Worm (Caenorhabditis elegans) whole organism, early embryonic: Measurements from ENCODE around the gene cisd-1.

Experiments
- ama-1 ChIP-seq: fragments of 150-350 bp; optimal IDR thresholded peaks from 2 replicates; lab custom pipeline; 2014
- ceh-13 ChIP-seq: fragments of 200-800 bp; sonication (Bioruptor generic); optimal IDR thresholded peaks from 2 replicates; lab custom pipeline; 2018; ENCODE audit warnings: mild to moderate bottlenecking, missing genetic modification characterization, missing compliant biosample characterization
- ceh-36 ChIP-seq: sonication (generic microtip); optimal IDR thresholded peaks from 2 replicates; lab custom pipeline; 2016; ENCODE audit warnings: missing genetic modification characterization, inconsistent platforms, missing compliant biosample characterization
- flt-1 ChIP-seq: fragments of 200-800 bp; sonication (Bioruptor generic); IDR thresholded peaks from 2 replicates; pipeline ENCODE4 v1.3.6; 2022; ENCODE audit warnings: missing genetic modification characterization, missing compliant biosample characterization
- hmbx-1 ChIP-seq: sonication (generic microtip); optimal IDR thresholded peaks from 2 replicates; lab custom pipeline; 2016; ENCODE audit warnings: mild to moderate bottlenecking, missing genetic modification characterization, missing compliant biosample characterization
- hnd-1 ChIP-seq: sonication (generic microtip); optimal IDR thresholded peaks from 2 replicates; lab custom pipeline; 2016; ENCODE audit warnings: missing genetic modification characterization, missing compliant biosample characterization
- pes-1 ChIP-seq: fragments of 200-800 bp; sonication (Bioruptor generic); IDR thresholded peaks from 2 replicates; pipeline ENCODE4 v1.3.6; 2022; ENCODE audit warnings: missing genetic modification reagents, missing genetic modification characterization, missing compliant biosample characterization
- scrt-1 ChIP-seq: fragments of 200-800 bp; sonication (Bioruptor generic); IDR thresholded peaks from 2 replicates; pipeline ENCODE4 v1.3.6; 2022; ENCODE audit warnings: missing genetic modification characterization, missing compliant biosample characterization
- tbx-11 ChIP-seq: fragments of 200-800 bp; sonication (Bioruptor generic); IDR thresholded peaks from 2 replicates; pipeline ENCODE4 v1.3.6; 2022; ENCODE audit warnings: missing genetic modification characterization, missing compliant biosample characterization
- tbx-37 ChIP-seq: fragments of 200-800 bp; sonication (Bioruptor generic); conservative IDR thresholded peaks from 2 replicates; pipeline ENCODE4 v1.3.6; 2022; ENCODE audit warnings: missing genetic modification reagents, missing genetic modification characterization, missing compliant biosample characterization

ce11 chrII:11452498-11453005 is 16.9 kb downstream of the cisd-1 start, which contains the start of gene rsp-2:
- TF ChIP-seq ceh-13 (GFP tag; lab: Kevin White, UChicago): no peak
- TF ChIP-seq tbx-37: no peak
- no peak for TF ChIP-seq hmbx-1 (tag; lab: Kevin White, UChicago)
- no peak for TF ChIP-seq ceh-36 (tag; lab: Kevin White, UChicago)
- no peak for TF ChIP-seq scrt-1 (GFP tag; lab: Robert Waterston, UW)
- TF ChIP-seq flt-1: no peak
- no peak for TF ChIP-seq ama-1 (lab: Kevin White, UChicago)
- no peak for TF ChIP-seq pes-1 (GFP tag; lab: Robert Waterston, UW)
- no peak for TF ChIP-seq tbx-11 (GFP tag; lab: Robert Waterston, UW)
- TF ChIP-seq hnd-1: no peak
